Fruit fly (Drosophila melanogaster) whole organism, embryonic: Measurements from ENCODE around the gene CG8097.
A peak's percentile ranks its signal among the peaks of the same experiment; 100 is the strongest.

Experiments
- Abd-B ChIP-seq: fragments of 200-800 bp; sonication (Bioruptor generic); optimal IDR thresholded peaks from 2 replicates; lab custom pipeline; 2018; ENCODE audit warnings: missing biosample characterization, mild to moderate bottlenecking, missing genetic modification characterization, moderate library complexity
- Ada2b ChIP-seq: fragments of 200-800 bp; sonication (Bioruptor generic); IDR thresholded peaks from 2 replicates; pipeline ENCODE4 v1.3.6; 2022; ENCODE audit warnings: missing biosample characterization, missing genetic modification characterization
- Atf3 ChIP-seq: fragments of 200-800 bp; sonication (Bioruptor generic); optimal IDR thresholded peaks from 3 replicates; lab custom pipeline; 2016; ENCODE audit warnings: missing biosample characterization, missing genetic modification characterization
- B-H2 ChIP-seq: fragments of 200-800 bp; sonication (Bioruptor generic); optimal IDR thresholded peaks from 2 replicates; lab custom pipeline; 2018; ENCODE audit warnings: missing biosample characterization, mild to moderate bottlenecking, missing genetic modification characterization
- CG10209 ChIP-seq: fragments of 200-800 bp; sonication (Bioruptor generic); optimal IDR thresholded peaks from 3 replicates; lab custom pipeline; 2017; ENCODE audit warnings: missing biosample characterization, mild to moderate bottlenecking, missing genetic modification characterization, missing genetic modification reagents
- CG10979 ChIP-seq: fragments of 200-800 bp; sonication (Bioruptor generic); optimal IDR thresholded peaks from 2 replicates; lab custom pipeline; 2018; ENCODE audit warnings: missing biosample characterization, mild to moderate bottlenecking, missing genetic modification characterization, moderate library complexity
- CG11560 ChIP-seq: fragments of 200-800 bp; sonication (Bioruptor generic); IDR thresholded peaks from 3 replicates; pipeline ENCODE4 v1.3.6; 2022; ENCODE audit warnings: missing biosample characterization, missing genetic modification characterization
- CG12659 ChIP-seq: fragments of 200-800 bp; sonication (Bioruptor generic); optimal IDR thresholded peaks from 3 replicates; lab custom pipeline; 2017; ENCODE audit warnings: mild to moderate bottlenecking, missing biosample characterization, missing genetic modification reagents, missing genetic modification characterization
- CG14441 ChIP-seq: fragments of 200-800 bp; sonication (Bioruptor generic); IDR thresholded peaks from 2 replicates; pipeline ENCODE4 v1.3.6; 2022; ENCODE audit warnings: missing biosample characterization, missing genetic modification characterization
- CG17385 ChIP-seq: fragments of 200-800 bp; sonication (Bioruptor generic); optimal IDR thresholded peaks from 3 replicates; lab custom pipeline; 2018; ENCODE audit warnings: missing biosample characterization, mild to moderate bottlenecking, missing genetic modification characterization
- CG17829 ChIP-seq: fragments of 200-800 bp; optimal IDR thresholded peaks from 2 replicates; lab custom pipeline; 2019; ENCODE audit warnings: missing biosample characterization, mild to moderate bottlenecking, missing genetic modification characterization, moderate library complexity
- CG18262 ChIP-seq: fragments of 200-800 bp; optimal IDR thresholded peaks from 3 replicates; lab custom pipeline; 2019; ENCODE audit warnings: missing biosample characterization, mild to moderate bottlenecking, missing genetic modification characterization, moderate library complexity
- CG2202 ChIP-seq: fragments of 200-800 bp; sonication (Bioruptor generic); optimal IDR thresholded peaks from 2 replicates; lab custom pipeline; 2018; ENCODE audit warnings: missing biosample characterization, mild to moderate bottlenecking, missing genetic modification characterization
- CG2712 ChIP-seq: fragments of 200-800 bp; optimal IDR thresholded peaks from 3 replicates; lab custom pipeline; 2019; ENCODE audit warnings: missing biosample characterization, mild to moderate bottlenecking, missing genetic modification characterization, moderate library complexity
- CG3995 ChIP-seq: fragments of 200-800 bp; sonication (Bioruptor generic); optimal IDR thresholded peaks from 3 replicates; lab custom pipeline; 2016; ENCODE audit warnings: missing biosample characterization, missing genetic modification characterization
- CG4360 ChIP-seq: fragments of 200-800 bp; sonication (Bioruptor generic); IDR thresholded peaks from 2 replicates; pipeline ENCODE4 v1.3.6; 2022; ENCODE audit warnings: missing biosample characterization, missing genetic modification characterization
- CG4404 ChIP-seq: fragments of 200-800 bp; sonication (Bioruptor generic); IDR thresholded peaks from 2 replicates; pipeline ENCODE4 v1.3.6; 2022; ENCODE audit warnings: missing biosample characterization, missing genetic modification characterization
- CG4707 ChIP-seq: fragments of 200-800 bp; sonication (Bioruptor generic); optimal IDR thresholded peaks from 2 replicates; lab custom pipeline; 2018; ENCODE audit warnings: missing biosample characterization, mild to moderate bottlenecking, missing genetic modification characterization, moderate library complexity
- CG5180 ChIP-seq: fragments of 200-800 bp; sonication (Bioruptor generic); optimal IDR thresholded peaks from 3 replicates; lab custom pipeline; 2017; ENCODE audit warnings: missing biosample characterization, missing genetic modification characterization, mild to moderate bottlenecking, moderate library complexity, missing genetic modification reagents
- CG6683 ChIP-seq: fragments of 200-800 bp; sonication (Bioruptor generic); optimal IDR thresholded peaks from 2 replicates; lab custom pipeline; 2017; ENCODE audit warnings: missing biosample characterization, mild to moderate bottlenecking, missing genetic modification characterization, missing genetic modification reagents
- CG9727 ChIP-seq: fragments of 200-800 bp; sonication (Bioruptor generic); optimal IDR thresholded peaks from 3 replicates; lab custom pipeline; 2017; ENCODE audit warnings: missing biosample characterization, mild to moderate bottlenecking, missing genetic modification characterization
- D19A ChIP-seq: fragments of 200-800 bp; optimal IDR thresholded peaks from 3 replicates; lab custom pipeline; 2019; ENCODE audit warnings: missing biosample characterization, mild to moderate bottlenecking, missing genetic modification characterization, moderate library complexity
- D19B ChIP-seq: fragments of 200-800 bp; sonication (Bioruptor generic); optimal IDR thresholded peaks from 2 replicates; lab custom pipeline; 2017; ENCODE audit warnings: missing biosample characterization, mild to moderate bottlenecking, missing genetic modification characterization
- Eip74EF ChIP-seq, 2 experiments: fragments of 200-800 bp in 1 of 2; fragments of >200 bp in 1 of 2; sonication (Bioruptor generic) in 1 of 2; optimal IDR thresholded peaks; 2 replicates each; lab custom pipeline; 2017 to 2019; ENCODE audit warnings: missing biosample characterization in 2 of 2, missing genetic modification characterization in 2 of 2, mild to moderate bottlenecking in 1 of 2, moderate library complexity in 1 of 2
- Ets65A ChIP-seq: fragments of 200-800 bp; sonication (Bioruptor generic); peaks from one replicate; lab custom pipeline; 2016; ENCODE audit warnings: missing biosample characterization, missing genetic modification characterization
- Lhr ChIP-seq: fragments of 200-800 bp; sonication (Bioruptor generic); optimal IDR thresholded peaks from 3 replicates; lab custom pipeline; 2017; ENCODE audit warnings: mild to moderate bottlenecking, missing biosample characterization, missing genetic modification reagents, missing genetic modification characterization
- MTF-1 ChIP-seq: fragments of 200-800 bp; sonication (Bioruptor generic); optimal IDR thresholded peaks from 2 replicates; lab custom pipeline; 2018; ENCODE audit warnings: missing biosample characterization, mild to moderate bottlenecking, missing genetic modification characterization, borderline replicate concordance
- Poxn ChIP-seq: fragments of 200-800 bp; sonication (Bioruptor generic); IDR thresholded peaks from 2 replicates; pipeline ENCODE4 v1.3.6; 2022; ENCODE audit warnings: missing biosample characterization, missing genetic modification characterization
- Sry-δ ChIP-seq: fragments of 200-800 bp; sonication (Bioruptor generic); optimal IDR thresholded peaks from 2 replicates; lab custom pipeline; 2016; ENCODE audit warnings: missing biosample characterization, missing genetic modification characterization
- ap ChIP-seq: fragments of 200-800 bp; sonication (Bioruptor generic); IDR thresholded peaks from 2 replicates; pipeline ENCODE4 v1.3.6; 2022; ENCODE audit warnings: missing biosample characterization, missing genetic modification characterization
- bsh ChIP-seq, 2 experiments: fragments of 200-800 bp; sonication (Bioruptor generic); optimal IDR thresholded peaks; 2 replicates each; lab custom pipeline; 2017 to 2018; ENCODE audit warnings: mild to moderate bottlenecking in 2 of 2, missing biosample characterization in 2 of 2, missing genetic modification characterization in 2 of 2, moderate library complexity in 1 of 2
- dan ChIP-seq: fragments of 200-800 bp; sonication (Bioruptor generic); IDR thresholded peaks from 2 replicates; pipeline ENCODE4 v1.3.6; 2022; ENCODE audit warnings: missing biosample characterization, missing genetic modification characterization
- dimm ChIP-seq: fragments of 200-800 bp; sonication (Bioruptor generic); IDR thresholded peaks from 2 replicates; pipeline ENCODE4 v1.3.6; 2022; ENCODE audit warnings: missing biosample characterization, missing genetic modification characterization
- dmrt11E ChIP-seq: fragments of 200-800 bp; sonication (Bioruptor generic); optimal IDR thresholded peaks from 3 replicates; lab custom pipeline; 2018; ENCODE audit warnings: missing biosample characterization, mild to moderate bottlenecking, missing genetic modification characterization, moderate library complexity
- eyg ChIP-seq: fragments of 200-800 bp; sonication (Bioruptor generic); optimal IDR thresholded peaks from 3 replicates; lab custom pipeline; 2016; ENCODE audit warnings: missing biosample characterization, missing genetic modification characterization
- fru ChIP-seq: fragments of >200 bp; optimal IDR thresholded peaks from 2 replicates; lab custom pipeline; 2017
- gem ChIP-seq: fragments of 200-800 bp; sonication (Bioruptor generic); optimal IDR thresholded peaks from 2 replicates; lab custom pipeline; 2019; ENCODE audit warnings: missing biosample characterization, mild to moderate bottlenecking, missing genetic modification characterization, moderate library complexity
- kni ChIP-seq: fragments of 200-800 bp; sonication (Bioruptor generic); optimal IDR thresholded peaks from 3 replicates; lab custom pipeline; 2017; ENCODE audit warnings: mild to moderate bottlenecking, missing biosample characterization, missing genetic modification reagents, missing genetic modification characterization
- lola ChIP-seq, 3 experiments: fragments of >200 bp in 2 of 3; fragments of 200-800 bp in 1 of 3; sonication (Bioruptor generic) in 1 of 3; optimal IDR thresholded peaks; 2 replicates each; lab custom pipeline; 2017 to 2019; ENCODE audit warnings: missing biosample characterization in 3 of 3, missing genetic modification characterization in 3 of 3, mild to moderate bottlenecking in 1 of 3, moderate library complexity in 1 of 3
- nmo ChIP-seq: fragments of 200-800 bp; sonication (Bioruptor generic); optimal IDR thresholded peaks from 2 replicates; lab custom pipeline; 2018; ENCODE audit warnings: missing biosample characterization, mild to moderate bottlenecking, missing genetic modification characterization, moderate library complexity
- oc ChIP-seq: fragments of 200-800 bp; sonication (Bioruptor generic); optimal IDR thresholded peaks from 2 replicates; lab custom pipeline; 2018; ENCODE audit warnings: missing biosample characterization, mild to moderate bottlenecking, missing genetic modification characterization, moderate library complexity
- p53 ChIP-seq: fragments of 200-800 bp; sonication (Bioruptor generic); optimal IDR thresholded peaks from 2 replicates; lab custom pipeline; 2016; ENCODE audit warnings: missing biosample characterization, missing genetic modification characterization
- pho ChIP-seq: fragments of 200-800 bp; sonication (Bioruptor generic); optimal IDR thresholded peaks from 2 replicates; lab custom pipeline; 2016; ENCODE audit warnings: missing biosample characterization, missing genetic modification characterization
- phol ChIP-seq: fragments of 200-800 bp; sonication (Bioruptor generic); optimal IDR thresholded peaks from 3 replicates; lab custom pipeline; 2018; ENCODE audit warnings: missing biosample characterization, mild to moderate bottlenecking, missing genetic modification characterization, moderate library complexity
- row ChIP-seq: fragments of 200-800 bp; sonication (Bioruptor generic); IDR thresholded peaks from 3 replicates; pipeline ENCODE4 v1.3.6; 2022; ENCODE audit warnings: missing biosample characterization, missing genetic modification characterization
- sc ChIP-seq, 3 experiments: fragments of >200 bp in 2 of 3; fragments of 200-800 bp in 1 of 3; sonication (Bioruptor generic) in 1 of 3; optimal IDR thresholded peaks; 2 replicates in 2 of 3; 3 replicates in 1 of 3; lab custom pipeline; 2017; ENCODE audit warnings: mild to moderate bottlenecking in 1 of 3, missing biosample characterization in 1 of 3, missing genetic modification characterization in 1 of 3, missing genetic modification reagents in 1 of 3
- scrt ChIP-seq: fragments of 200-800 bp; sonication (Bioruptor generic); optimal IDR thresholded peaks from 2 replicates; lab custom pipeline; 2018; ENCODE audit warnings: missing biosample characterization, mild to moderate bottlenecking, missing genetic modification characterization, moderate library complexity
- sens ChIP-seq: fragments of 200-800 bp; sonication (Bioruptor generic); peaks from one replicate; lab custom pipeline; 2016; ENCODE audit warnings: missing biosample characterization, missing genetic modification characterization
- sens-2 ChIP-seq: fragments of 200-800 bp; sonication (Bioruptor generic); IDR thresholded peaks from 2 replicates; pipeline ENCODE4 v1.3.6; 2022; ENCODE audit warnings: missing biosample characterization, missing genetic modification characterization

Gene CG8097

DNA sequence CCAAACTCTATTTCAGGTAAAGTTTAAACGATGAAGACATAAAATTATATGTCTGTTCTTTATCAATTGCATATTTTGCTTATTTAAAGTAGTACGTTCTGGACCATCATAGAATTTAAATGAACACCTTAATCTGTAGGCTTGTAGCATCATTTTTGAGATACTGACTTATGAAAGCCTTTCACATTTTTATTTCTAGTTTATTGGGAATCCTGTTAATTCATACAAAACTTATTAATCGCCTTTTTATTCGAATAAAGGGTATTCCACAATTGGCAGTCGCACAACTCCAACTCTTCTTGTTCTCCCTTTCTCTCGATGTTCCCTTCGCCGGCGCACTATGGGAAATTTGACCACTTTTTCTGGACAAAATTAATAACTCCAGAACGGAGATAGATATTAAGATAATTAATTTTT lies 30.5 kb upstream of the CG8097 start:
- TF ChIP-seq eyg (GFP tag; lab: Kevin White, UChicago) (no peak), p53 (GFP tag; lab: Kevin White, UChicago) (no peak), CG9727 (GFP tag; lab: Kevin White, UChicago) (peak; percentile 11), dmrt11E (tag; lab: Kevin White, UChicago) (peak; percentile 20), phol (tag; lab: Kevin White, UChicago) (peak; percentile 13), Ets65A (GFP tag; lab: Kevin White, UChicago) (peak; percentile 57), sc (optimal IDR thresholded peaks at IDR 0.05; lab: Kevin White, UChicago) (no peak), sc (GFP tag; optimal IDR thresholded peaks at IDR 0.05; lab: Kevin White, UChicago) (no peak), CG4360 (GFP tag; lab: Robert Waterston, UW) (no peak), gem (tag; lab: Kevin White, UChicago) (peak; percentile 23), oc (tag; lab: Kevin White, UChicago) (no peak), CG11560 (tag; lab: Robert Waterston, UW) (no peak), CG5180 (GFP tag; lab: Kevin White, UChicago) (peak; percentile 13), CG17829 (tag; lab: Kevin White, UChicago) (no peak), CG10209 (GFP tag; lab: Kevin White, UChicago) (no peak), bsh (GFP tag; optimal IDR thresholded peaks at IDR 0.05; lab: Kevin White, UChicago) (peak; percentile 8 to 23), D19B (GFP tag; lab: Kevin White, UChicago) (peak; percentile 32), nmo (GFP tag; lab: Kevin White, UChicago) (peak; percentile 20), row (GFP tag; lab: Robert Waterston, UW) (peak; percentile 28; the same call in 1 of the 3 replicates), CG3995 (GFP tag; lab: Kevin White, UChicago) (no peak), CG4707 (peak; percentile 56), CG12659 (GFP tag; lab: Kevin White, UChicago) (no peak), CG18262 (peak; percentile 33), MTF-1 (GFP tag; lab: Kevin White, UChicago) (no peak), sens (GFP tag; lab: Kevin White, UChicago) (peak; percentile 71), pho (GFP tag; lab: Kevin White, UChicago) (no peak), Eip74EF (GFP tag; optimal IDR thresholded peaks at IDR 0.05; lab: Kevin White, UChicago) (no peak), lola (GFP tag; optimal IDR thresholded peaks at IDR 0.05; lab: Kevin White, UChicago) (peak in 1 of 3 experiments; percentile 31), CG2712 (peak; percentile 13), CG10979 (tag; lab: Kevin White, UChicago) (peak; percentile 38), Ada2b (GFP tag; lab: Robert Waterston, UW) (no peak), fru (lab: Kevin White, UChicago) (no peak), Lhr (GFP tag; lab: Kevin White, UChicago) (no peak), D19A (tag; lab: Kevin White, UChicago) (peak; percentile 50)

DNA sequence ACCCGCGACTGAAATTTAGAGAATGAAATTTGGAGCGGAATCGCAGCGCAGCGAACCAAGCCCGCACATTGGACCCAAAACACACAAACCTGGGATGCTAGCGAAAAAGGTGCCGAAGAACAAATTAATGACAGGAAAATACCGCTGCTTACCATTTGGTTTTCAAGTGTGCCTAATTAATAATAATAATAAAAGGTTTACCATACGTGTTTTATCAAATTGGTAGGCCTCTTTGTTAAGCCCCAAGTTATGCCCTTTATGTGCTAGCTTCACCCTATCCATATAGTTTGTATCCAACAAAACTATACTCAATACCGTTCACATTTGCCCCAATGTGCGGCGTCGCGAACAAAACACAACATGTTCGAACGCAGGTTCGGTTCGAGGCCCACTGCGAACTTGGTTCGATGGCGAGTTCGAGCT lies 28.7 kb upstream of the CG8097 start, which contains the start of gene Ac13E:
Gene Ac13E, minus strand, starts transcription at position 23 of the 423 bp plus-strand sequence.
- TF ChIP-seq sens-2 (GFP tag; lab: Robert Waterston, UW): peak; percentile 80; the same call in 1 of the 2 replicates
- TF ChIP-seq lola (GFP tag; optimal IDR thresholded peaks at IDR 0.05; lab: Kevin White, UChicago): peak in 1 of 3 experiments; percentile 88
- peak; percentile 89 for TF ChIP-seq CG4404 (GFP tag; lab: Robert Waterston, UW)
- no peak for TF ChIP-seq dimm
- TF ChIP-seq B-H2 (GFP tag; lab: Kevin White, UChicago): peak; percentile 79
- TF ChIP-seq ap (GFP tag; lab: Robert Waterston, UW): peak; percentile 65
- TF ChIP-seq CG6683 (GFP tag; lab: Kevin White, UChicago): peak; percentile 83
- TF ChIP-seq dan (GFP tag; lab: Robert Waterston, UW): no peak
- peak; percentile 86 for TF ChIP-seq CG14441 (GFP tag; lab: Robert Waterston, UW)
- peak; percentile 84 for TF ChIP-seq Abd-B (GFP tag; lab: Kevin White, UChicago)
- TF ChIP-seq Atf3 (GFP tag; lab: Kevin White, UChicago): peak; percentile 78
- peak; percentile 78 for TF ChIP-seq scrt (GFP tag; lab: Kevin White, UChicago)
- peak; percentile 38; the same call in 1 of the 2 replicates for TF ChIP-seq Poxn (GFP tag; lab: Robert Waterston, UW)
- peak; percentile 9 for TF ChIP-seq Sry-δ (GFP tag; lab: Kevin White, UChicago)
- TF ChIP-seq phol (tag; lab: Kevin White, UChicago): peak; percentile 89
- TF ChIP-seq CG17385: peak; percentile 85
- TF ChIP-seq kni: peak; percentile 88
- TF ChIP-seq oc (tag; lab: Kevin White, UChicago): peak; percentile 75
- TF ChIP-seq CG2202 (tag; lab: Kevin White, UChicago): peak; percentile 90
